In genomic region chrX:2138417-2138816, dm6 we compare ENCODE assay signal across 1 fruit fly cellular context.
TF ChIP-seq lines count a peak whose summit lies in the region.

No protein-coding gene starts in this region.

TF ChIP-seq in whole organism, embryonic, 481 proteins besides CTCF, POLR2A, EP300 and RAD21 (continued from another document):
- TF ChIP-seq Sry-β (GFP tag; optimal IDR thresholded peaks at IDR 0.05; lab: Kevin White, UChicago) (no peak), sens (GFP tag; lab: Kevin White, UChicago) (peak; percentile 51), sd (tag; optimal IDR thresholded peaks at IDR 0.05; lab: Kevin White, UChicago) (peak; percentile 67)
